Worm (Caenorhabditis elegans) whole organism, L4 larva: ENCODE data around the gene nspe-7.

ENCODE experiments used
- F44E2.7 ChIP-seq: fragments of 200-800 bp; sonication (Bioruptor generic); IDR thresholded peaks from 2 replicates; pipeline ENCODE4 v2.1.2; 2022; ENCODE audit warnings: missing genetic modification characterization, missing compliant biosample characterization
- F49E8.2 ChIP-seq: sonication (generic microtip); optimal IDR thresholded peaks from 2 replicates; lab custom pipeline; 2016; ENCODE audit warnings: missing compliant biosample characterization, mild to moderate bottlenecking, missing genetic modification characterization, borderline replicate concordance
- T20F7.1 ChIP-seq: fragments of 200-800 bp; sonication (Bioruptor generic); optimal IDR thresholded peaks from 2 replicates; lab custom pipeline; 2018; ENCODE audit warnings: mild to moderate bottlenecking, missing genetic modification characterization, missing compliant biosample characterization
- Y105C5A.15 ChIP-seq: fragments of 200-800 bp; sonication (Bioruptor generic); IDR thresholded peaks from 2 replicates; pipeline ENCODE4 v1.3.6; 2022; ENCODE audit warnings: missing genetic modification characterization, missing compliant biosample characterization
- Y48G9A.11 ChIP-seq: fragments of 200-800 bp; sonication (Bioruptor generic); IDR thresholded peaks from 2 replicates; pipeline ENCODE4 v1.3.6; 2022; ENCODE audit warnings: missing genetic modification reagents, missing genetic modification characterization, missing compliant biosample characterization
- Y5F2A.4 ChIP-seq: fragments of 200-800 bp; sonication (Bioruptor generic); optimal IDR thresholded peaks from 2 replicates; lab custom pipeline; 2018; ENCODE audit warnings: mild to moderate bottlenecking, missing genetic modification characterization, missing compliant biosample characterization
- ZK337.2 ChIP-seq: fragments of 200-800 bp; sonication (Bioruptor generic); IDR thresholded peaks from 2 replicates; pipeline ENCODE4 v1.3.6; 2022; ENCODE audit warnings: missing genetic modification reagents, missing genetic modification characterization, missing compliant biosample characterization
- aha-1 ChIP-seq: fragments of 150-350 bp; peaks from one replicate; lab custom pipeline; 2014; ENCODE audit warnings: missing biosample characterization, missing genetic modification characterization
- ceh-28 ChIP-seq: fragments of 150-350 bp; optimal IDR thresholded peaks from 2 replicates; lab custom pipeline; 2014; ENCODE audit warnings: missing biosample characterization, missing genetic modification reagents, missing genetic modification characterization
- ceh-82 ChIP-seq: sonication (generic microtip); optimal IDR thresholded peaks from 2 replicates; lab custom pipeline; 2017; ENCODE audit warnings: missing biosample characterization, missing genetic modification characterization
- ctbp-1 ChIP-seq: fragments of 200-800 bp; sonication (Bioruptor generic); IDR thresholded peaks from 2 replicates; pipeline ENCODE4 v1.3.6; 2022; ENCODE audit warnings: missing genetic modification reagents, missing genetic modification characterization, missing compliant biosample characterization
- daf-16 ChIP-seq, 3 experiments: sonication (generic microtip); optimal IDR thresholded peaks; 2 replicates each; lab custom pipeline; 2016 to 2017; ENCODE audit warnings: missing genetic modification characterization in 3 of 3, missing genetic modification reagents in 3 of 3, mild to moderate bottlenecking in 2 of 3, missing compliant biosample characterization in 2 of 3, missing biosample characterization in 1 of 3, moderate library complexity in 1 of 3
- daf-19 ChIP-seq: fragments of 200-800 bp; sonication (Bioruptor generic); conservative IDR thresholded peaks from 2 replicates; pipeline ENCODE4 v1.3.6; 2022; ENCODE audit warnings: missing genetic modification characterization, missing compliant biosample characterization
- dmd-9 ChIP-seq: fragments of 200-800 bp; sonication (Bioruptor generic); IDR thresholded peaks from 2 replicates; pipeline ENCODE4 v1.3.6; 2022; ENCODE audit warnings: missing genetic modification reagents, missing genetic modification characterization, missing compliant biosample characterization
- dpl-1 ChIP-seq: fragments of 150-350 bp; optimal IDR thresholded peaks from 2 replicates; lab custom pipeline; 2014; ENCODE audit warnings: missing biosample characterization, missing genetic modification reagents, missing genetic modification characterization
- egl-43 ChIP-seq: fragments of 200-800 bp; sonication (Bioruptor generic); IDR thresholded peaks from 2 replicates; pipeline ENCODE4 v1.3.6; 2022; ENCODE audit warnings: missing genetic modification reagents, missing genetic modification characterization, missing compliant biosample characterization
- fkh-10 ChIP-seq: fragments of 150-350 bp; optimal IDR thresholded peaks from 2 replicates; lab custom pipeline; 2014; ENCODE audit warnings: missing biosample characterization, missing genetic modification reagents, missing genetic modification characterization
- hlh-11 ChIP-seq: fragments of 200-800 bp; sonication (Bioruptor generic); optimal IDR thresholded peaks from 2 replicates; lab custom pipeline; 2018; ENCODE audit warnings: mild to moderate bottlenecking, missing genetic modification characterization, missing compliant biosample characterization
- hlh-30 ChIP-seq: sonication (generic microtip); optimal IDR thresholded peaks from 2 replicates; lab custom pipeline; 2017; ENCODE audit warnings: antibody characterized with exemption, mild to moderate bottlenecking, missing genetic modification characterization, missing compliant biosample characterization; ENCODE audit not compliant: insufficient read depth
- hmg-1.1 ChIP-seq: fragments of 200-800 bp; sonication (Bioruptor generic); IDR thresholded peaks from 2 replicates; pipeline ENCODE4 v1.3.6; 2022; ENCODE audit warnings: missing genetic modification reagents, missing genetic modification characterization, missing compliant biosample characterization
- lim-7 ChIP-seq: fragments of 200-800 bp; sonication (Bioruptor generic); IDR thresholded peaks from 2 replicates; pipeline ENCODE4 v1.3.6; 2022; ENCODE audit warnings: missing genetic modification characterization, missing compliant biosample characterization
- lin-13 ChIP-seq: fragments of 150-350 bp; optimal IDR thresholded peaks from 2 replicates; lab custom pipeline; 2014; ENCODE audit warnings: missing biosample characterization, missing genetic modification reagents, missing genetic modification characterization
- madf-9 ChIP-seq: fragments of 200-800 bp; sonication (Bioruptor generic); conservative IDR thresholded peaks from 2 replicates; pipeline ENCODE4 v1.3.6; 2022; ENCODE audit warnings: missing genetic modification reagents, missing genetic modification characterization, missing compliant biosample characterization
- nhr-237 ChIP-seq: sonication (generic microtip); optimal IDR thresholded peaks from 2 replicates; lab custom pipeline; 2017; ENCODE audit warnings: missing biosample characterization, missing genetic modification characterization
- nhr-28 ChIP-seq: fragments of 150-350 bp; optimal IDR thresholded peaks from 2 replicates; lab custom pipeline; 2014; ENCODE audit warnings: missing biosample characterization, missing genetic modification characterization
- nhr-77 ChIP-seq: fragments of 150-350 bp; optimal IDR thresholded peaks from 2 replicates; lab custom pipeline; 2014; ENCODE audit warnings: missing biosample characterization, missing genetic modification characterization
- pha-4 ChIP-seq, 2 experiments: fragments of 150-350 bp in 1 of 2; fragments of 200-800 bp in 1 of 2; sonication (Bioruptor generic) in 1 of 2; IDR thresholded peaks in 1 of 2; optimal IDR thresholded peaks in 1 of 2; 2 replicates each; pipeline versions ENCODE4 v1.3.6 to Lab custom; 2014 to 2022; ENCODE audit warnings: missing genetic modification characterization in 2 of 2, missing genetic modification reagents in 2 of 2, missing biosample characterization in 1 of 2, missing compliant biosample characterization in 1 of 2
- rbr-2 ChIP-seq: sonication (generic microtip); optimal IDR thresholded peaks from 2 replicates; lab custom pipeline; 2016; ENCODE audit warnings: missing genotype, missing genetic modification characterization, missing compliant biosample characterization
- saeg-2 ChIP-seq: fragments of 200-800 bp; sonication (Bioruptor generic); IDR thresholded peaks from 2 replicates; pipeline ENCODE4 v1.3.6; 2022; ENCODE audit warnings: missing genetic modification reagents, missing genetic modification characterization, missing compliant biosample characterization
- set-16 ChIP-seq: fragments of 200-800 bp; sonication (Bioruptor generic); IDR thresholded peaks from 2 replicates; pipeline ENCODE4 v1.3.6; 2022; ENCODE audit warnings: missing genetic modification reagents, missing genetic modification characterization, missing compliant biosample characterization
- snpc-1.2 ChIP-seq: fragments of 200-800 bp; sonication (Bioruptor generic); IDR thresholded peaks from 2 replicates; pipeline ENCODE4 v1.3.6; 2022; ENCODE audit warnings: missing genetic modification reagents, missing genetic modification characterization, missing compliant biosample characterization
- spr-1 ChIP-seq: sonication (generic microtip); optimal IDR thresholded peaks from 2 replicates; lab custom pipeline; 2016; ENCODE audit warnings: mild to moderate bottlenecking, missing genetic modification characterization, missing compliant biosample characterization
- unc-130 ChIP-seq: sonication (generic microtip); optimal IDR thresholded peaks from 2 replicates; lab custom pipeline; 2016; ENCODE audit warnings: missing genetic modification reagents, missing genetic modification characterization, missing compliant biosample characterization
- unc-62 ChIP-seq, 3 experiments: fragments of 150-350 bp in 1 of 3; sonication (generic microtip); optimal IDR thresholded peaks in 2 of 3; peaks in 1 of 3; 1 replicate in 1 of 3; 2 replicates in 2 of 3; lab custom pipeline; 2014 to 2017; ENCODE audit warnings: missing biosample characterization in 3 of 3, missing genetic modification characterization in 3 of 3, missing genetic modification reagents in 3 of 3, missing genotype in 1 of 3
- vab-7 ChIP-seq: fragments of 200-800 bp; sonication (Bioruptor generic); IDR thresholded peaks from 2 replicates; pipeline ENCODE4 v1.3.6; 2022; ENCODE audit warnings: missing genetic modification reagents, missing genetic modification characterization, missing compliant biosample characterization
- ztf-11 ChIP-seq: fragments of 150-350 bp; optimal IDR thresholded peaks from 2 replicates; lab custom pipeline; 2014; ENCODE audit warnings: missing biosample characterization, missing genetic modification characterization

Gene nspe-7

DNA sequence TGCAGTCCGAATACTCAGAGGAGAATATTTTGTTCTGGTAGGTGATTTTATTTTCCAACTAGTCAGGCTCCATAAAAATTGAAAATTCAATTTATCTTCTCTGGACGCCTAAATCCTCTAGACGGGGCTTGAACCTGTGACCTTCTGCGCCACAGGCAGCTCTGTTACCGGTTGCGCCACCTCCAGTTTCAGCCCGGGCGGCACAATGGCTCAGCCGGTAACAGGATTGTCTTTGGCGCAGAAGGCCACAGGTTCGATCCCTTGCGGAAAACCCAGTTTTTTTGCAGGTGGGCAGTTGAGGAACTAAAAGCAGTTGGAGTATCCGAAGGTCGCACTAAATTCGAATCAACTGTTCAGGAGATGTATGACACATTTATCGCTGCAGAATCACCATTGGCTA, 42.9 kb downstream of the nspe-7 start:
- TF ChIP-seq Y105C5A.15 (GFP tag; lab: Robert Waterston, UW) (0 out of 2 replicates have a peak, but pooled peaks have one; percentile 11), hlh-30 (tag; lab: Kevin White, UChicago) (no peak), Y48G9A.11 (GFP tag; lab: Robert Waterston, UW) (peak; percentile 48; the same call in 1 of the 2 replicates), aha-1 (tag; lab: Kevin White, UChicago) (peak; percentile 85), nhr-237 (tag; lab: Kevin White, UChicago) (no peak), set-16 (GFP tag; lab: Robert Waterston, UW) (peak; percentile 60), fkh-10 (GFP tag; lab: Kevin White, UChicago) (no peak), madf-9 (GFP tag; lab: Robert Waterston, UW) (no peak), daf-19 (GFP tag; lab: Robert Waterston, UW) (no peak), spr-1 (tag; lab: Kevin White, UChicago) (no peak), nhr-28 (tag; lab: Kevin White, UChicago) (no peak)

DNA sequence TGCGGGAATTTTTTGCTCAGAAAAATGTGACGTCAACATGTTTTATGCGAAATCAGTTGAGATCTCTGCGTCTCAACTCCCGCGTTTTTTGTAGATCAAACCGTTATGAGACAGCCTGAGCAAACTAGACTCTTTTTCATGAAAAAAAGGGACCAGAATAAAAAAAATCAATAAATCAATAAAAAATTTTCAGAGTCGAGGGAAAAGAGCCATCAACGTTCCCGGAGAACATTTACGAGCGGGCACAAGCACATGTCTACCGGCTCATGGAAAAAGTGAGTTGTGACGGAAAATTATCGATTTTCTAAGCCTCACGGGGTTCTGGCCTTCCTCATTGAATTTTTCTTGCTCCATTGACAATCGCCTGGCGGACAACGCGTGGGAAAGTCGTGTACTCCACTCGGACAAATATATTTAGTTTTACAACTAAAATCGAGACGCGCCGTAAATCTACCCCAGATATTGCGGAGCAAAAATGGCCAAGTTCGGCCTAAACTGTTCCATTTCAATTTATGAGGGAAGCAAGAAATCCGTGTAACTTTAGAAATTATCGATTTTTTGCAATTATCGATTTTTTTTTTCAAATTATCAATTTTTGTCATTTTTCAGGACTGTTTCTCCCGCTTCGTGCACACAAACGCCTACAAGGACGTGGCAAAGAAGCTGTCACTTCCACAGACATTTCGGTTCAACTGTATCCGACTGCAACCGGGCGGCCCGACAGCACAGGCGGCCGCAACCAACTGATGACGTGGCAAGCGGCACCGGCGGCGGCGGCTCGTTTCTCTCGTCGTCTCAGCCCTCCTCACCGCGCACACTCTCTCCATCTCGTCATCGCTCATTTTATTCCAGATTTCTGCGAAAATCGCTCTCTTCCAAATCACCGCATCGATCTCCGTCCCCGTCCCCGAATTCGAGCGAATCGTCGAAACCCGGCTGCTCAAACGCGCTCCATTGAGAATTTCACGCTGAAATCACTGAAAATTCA, 44.2 kb downstream of the nspe-7 start:
- TF ChIP-seq set-16 (GFP tag; lab: Robert Waterston, UW): peak; percentile 94
- TF ChIP-seq daf-19 (GFP tag; lab: Robert Waterston, UW): no peak
- peak; percentile 33; the same call in 1 of the 2 replicates for TF ChIP-seq lim-7 (GFP tag; lab: Robert Waterston, UW)
- no peak for TF ChIP-seq hlh-11 (tag; lab: Kevin White, UChicago)
- TF ChIP-seq ceh-82 (tag; lab: Kevin White, UChicago): no peak
- TF ChIP-seq ceh-28: peak; percentile 86
- no peak for TF ChIP-seq Y5F2A.4
- peak; percentile 51; the same call in 1 of the 2 replicates for TF ChIP-seq egl-43
- TF ChIP-seq hmg-1.1 (GFP tag; lab: Robert Waterston, UW): 0 out of 2 replicates have a peak, but pooled peaks have one; percentile 17
- TF ChIP-seq, all 104 proteins: peak for 5

DNA sequence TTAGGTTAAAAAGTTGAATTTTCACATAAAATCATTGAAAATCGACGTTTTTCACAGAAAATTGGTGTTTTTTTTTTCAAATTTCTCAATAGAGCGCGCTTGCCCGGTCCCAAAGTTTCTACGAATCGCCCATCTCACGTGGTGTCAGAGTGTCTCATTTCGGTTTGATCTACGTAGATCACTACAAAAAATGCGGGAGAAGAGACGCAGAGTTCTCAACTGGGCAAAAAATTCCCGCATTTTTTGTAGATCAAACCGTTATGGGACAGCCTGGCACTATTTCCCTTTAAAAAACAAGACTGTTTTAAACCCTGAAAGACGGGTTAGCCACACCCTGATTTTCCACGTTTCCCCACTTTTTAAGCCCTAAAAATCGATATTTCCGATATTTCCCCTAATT, 44.9 kb downstream of the nspe-7 start:
- peak in 1 of 2 experiments; percentile 48 for TF ChIP-seq unc-62 (GFP tag; optimal IDR thresholded peaks at IDR 0.05 in 1 of 2; lab: Kevin White, UChicago)
- no peak for TF ChIP-seq unc-62 (tag; optimal IDR thresholded peaks at IDR 0.05; lab: Kevin White, UChicago)
- no peak for TF ChIP-seq snpc-1.2

DNA sequence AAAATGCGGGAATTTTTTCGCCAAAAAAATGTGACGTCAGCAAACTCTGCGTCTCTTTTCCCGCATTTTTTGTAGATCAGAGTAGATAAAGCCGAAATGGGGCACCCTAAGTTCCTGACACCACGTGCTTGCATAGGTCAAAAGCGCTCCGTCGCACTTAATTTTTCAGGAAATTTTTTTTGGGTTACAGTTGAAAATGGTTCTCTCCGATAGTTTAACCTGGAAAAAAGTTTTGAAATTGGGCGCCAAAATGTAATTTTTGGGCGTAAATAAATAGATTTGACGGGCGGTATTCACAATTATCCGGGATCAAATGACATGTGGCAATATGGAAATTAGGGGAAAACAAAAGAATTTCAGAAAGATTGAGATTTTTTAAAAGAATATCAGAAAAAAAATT, 45.5 kb downstream of the nspe-7 start:
- TF ChIP-seq egl-43: peak; percentile 74
- TF ChIP-seq daf-16 (GFP tag; optimal IDR thresholded peaks at IDR 0.05; lab: Kevin White, UChicago): no peak
- TF ChIP-seq daf-16 (tag; optimal IDR thresholded peaks at IDR 0.05; lab: Kevin White, UChicago): no peak
- no peak for TF ChIP-seq rbr-2 (tag; lab: Kevin White, UChicago)
- no peak for TF ChIP-seq hlh-11 (tag; lab: Kevin White, UChicago)
- TF ChIP-seq aha-1 (tag; lab: Kevin White, UChicago): peak; percentile 93
- TF ChIP-seq lin-13: no peak
- TF ChIP-seq ztf-11 (tag; lab: Kevin White, UChicago): no peak
- no peak for TF ChIP-seq set-16 (GFP tag; lab: Robert Waterston, UW)
- TF ChIP-seq hlh-30 (tag; lab: Kevin White, UChicago): no peak
- no peak for TF ChIP-seq T20F7.1 (GFP tag; lab: Kevin White, UChicago)
- 0 out of 2 replicates have a peak, but pooled peaks have one; percentile 13 for TF ChIP-seq Y48G9A.11 (GFP tag; lab: Robert Waterston, UW)

DNA sequence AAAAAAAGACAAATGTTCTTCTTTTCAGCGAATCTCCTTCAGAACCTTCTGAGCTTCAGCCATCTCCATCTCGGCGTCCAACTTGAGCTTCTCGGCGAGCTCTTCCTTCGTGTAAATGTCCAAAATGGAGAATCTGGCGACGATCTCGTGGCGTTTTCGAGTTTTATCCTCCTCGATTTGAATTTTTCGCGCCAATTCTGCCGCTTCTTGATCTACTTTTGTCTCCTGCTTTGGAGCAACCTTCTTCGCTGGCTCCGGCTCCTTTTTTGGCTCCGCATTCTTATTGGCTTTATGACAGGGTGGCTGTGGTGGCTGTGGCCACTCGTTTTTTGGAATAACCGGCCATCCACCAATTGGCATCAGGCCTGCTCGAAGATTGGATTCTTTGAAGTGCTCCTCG, 46.3 kb downstream of the nspe-7 start:
- TF ChIP-seq vab-7 (GFP tag; lab: Robert Waterston, UW) (0 out of 2 replicates have a peak, but pooled peaks have one; percentile 11), nhr-77 (tag; lab: Kevin White, UChicago) (no peak), unc-130 (GFP tag; lab: Kevin White, UChicago) (no peak), dmd-9 (GFP tag; lab: Robert Waterston, UW) (no peak), pha-4 (GFP tag; IDR thresholded peaks at IDR 0.05; lab: Robert Waterston, UW) (no peak), pha-4 (tag; optimal IDR thresholded peaks at IDR 0.05; lab: Kevin White, UChicago) (no peak), madf-9 (GFP tag; lab: Robert Waterston, UW) (no peak), saeg-2 (GFP tag; lab: Robert Waterston, UW) (no peak), F49E8.2 (tag; lab: Kevin White, UChicago) (no peak), F44E2.7 (GFP tag; lab: Robert Waterston, UW) (no peak), ctbp-1 (GFP tag; lab: Robert Waterston, UW) (no peak), ceh-82 (tag; lab: Kevin White, UChicago) (no peak), set-16 (GFP tag; lab: Robert Waterston, UW) (0 out of 2 replicates have a peak, but pooled peaks have one; percentile 22), ZK337.2 (GFP tag; lab: Robert Waterston, UW) (no peak), dpl-1 (GFP tag; lab: Kevin White, UChicago) (no peak)
- TF ChIP-seq, all 104 proteins: peak for 2
